Worm (Caenorhabditis elegans) whole organism, L1 larva: ENCODE data around the gene str-82.

Source experiments
- C34B4.2 ChIP-seq: sonication (generic microtip); optimal IDR thresholded peaks from 2 replicates; lab custom pipeline; 2017; ENCODE audit warnings: mild to moderate bottlenecking, missing genetic modification characterization, missing compliant biosample characterization
- aha-1 ChIP-seq: fragments of 150-350 bp; optimal IDR thresholded peaks from 2 replicates; lab custom pipeline; 2014; ENCODE audit warnings: missing biosample characterization, missing genetic modification characterization
- alr-1 ChIP-seq: fragments of 200-800 bp; sonication (Bioruptor generic); optimal IDR thresholded peaks from 2 replicates; lab custom pipeline; 2018; ENCODE audit warnings: borderline replicate concordance, mild to moderate bottlenecking, missing genetic modification characterization, missing compliant biosample characterization
- aly-2 ChIP-seq: fragments of 150-350 bp; optimal IDR thresholded peaks from 2 replicates; lab custom pipeline; 2014; ENCODE audit warnings: missing biosample characterization, missing genetic modification characterization
- ama-1 ChIP-seq: fragments of 150-350 bp; optimal IDR thresholded peaks from 2 replicates; lab custom pipeline; 2014
- ceh-63 ChIP-seq: fragments of 200-800 bp; sonication (Bioruptor generic); optimal IDR thresholded peaks from 2 replicates; lab custom pipeline; 2018; ENCODE audit warnings: mild to moderate bottlenecking, missing genetic modification characterization, missing compliant biosample characterization
- ceh-8 ChIP-seq: fragments of 200-800 bp; sonication (Bioruptor generic); optimal IDR thresholded peaks from 2 replicates; lab custom pipeline; 2018; ENCODE audit warnings: mild to moderate bottlenecking, missing genetic modification characterization, moderate library complexity, missing compliant biosample characterization
- ceh-88 ChIP-seq: fragments of 200-800 bp; sonication (Bioruptor generic); IDR thresholded peaks from 2 replicates; pipeline ENCODE4 v1.3.6; 2022; ENCODE audit warnings: missing genetic modification characterization, missing compliant biosample characterization
- ceh-90 ChIP-seq: sonication (generic microtip); optimal IDR thresholded peaks from 2 replicates; lab custom pipeline; 2016; ENCODE audit warnings: missing genetic modification characterization, missing compliant biosample characterization
- ces-1 ChIP-seq: fragments of 150-350 bp; optimal IDR thresholded peaks from 2 replicates; lab custom pipeline; 2014; ENCODE audit warnings: missing biosample characterization, missing genetic modification reagents, missing genetic modification characterization
- egl-13 ChIP-seq: sonication (generic microtip); optimal IDR thresholded peaks from 2 replicates; lab custom pipeline; 2016; ENCODE audit warnings: missing genotype, missing genetic modification reagents, missing genetic modification characterization, missing compliant biosample characterization
- elt-2 ChIP-seq: sonication (generic microtip); optimal IDR thresholded peaks from 2 replicates; lab custom pipeline; 2016; ENCODE audit warnings: missing genetic modification characterization, mild to moderate bottlenecking, inconsistent platforms, missing compliant biosample characterization, missing genetic modification reagents
- fkh-10 ChIP-seq: sonication (generic microtip); optimal IDR thresholded peaks from 2 replicates; lab custom pipeline; 2017; ENCODE audit warnings: missing biosample characterization, missing genetic modification reagents, missing genetic modification characterization
- fos-1 ChIP-seq: fragments of 150-350 bp; optimal IDR thresholded peaks from 2 replicates; lab custom pipeline; 2014; ENCODE audit warnings: missing biosample characterization, missing genetic modification characterization
- grh-1 ChIP-seq: fragments of 200-800 bp; sonication (Bioruptor generic); IDR thresholded peaks from 2 replicates; pipeline ENCODE4 v1.3.6; 2022; ENCODE audit warnings: missing genetic modification reagents, missing genetic modification characterization, missing compliant biosample characterization
- hlh-17 ChIP-seq: fragments of 200-800 bp; sonication (Bioruptor generic); optimal IDR thresholded peaks from 2 replicates; lab custom pipeline; 2018; ENCODE audit warnings: missing genetic modification characterization, mild to moderate bottlenecking, missing compliant biosample characterization, moderate library complexity, borderline replicate concordance
- lin-13 ChIP-seq: fragments of 150-350 bp; optimal IDR thresholded peaks from 2 replicates; lab custom pipeline; 2014; ENCODE audit warnings: missing biosample characterization, missing genetic modification reagents, missing genetic modification characterization
- lin-14 ChIP-seq: fragments of 200-800 bp; sonication (Bioruptor generic); optimal IDR thresholded peaks from 2 replicates; lab custom pipeline; 2018; ENCODE audit warnings: mild to moderate bottlenecking, missing genetic modification characterization, moderate library complexity, missing compliant biosample characterization
- lin-15B ChIP-seq: fragments of 150-350 bp; sonication (generic microtip); optimal IDR thresholded peaks from 3 replicates; lab custom pipeline; 2014; ENCODE audit warnings: missing biosample characterization, missing genetic modification characterization
- nhr-11 ChIP-seq: fragments of 150-350 bp; optimal IDR thresholded peaks from 2 replicates; lab custom pipeline; 2014; ENCODE audit warnings: missing biosample characterization, missing genetic modification characterization
- nhr-12 ChIP-seq: sonication (generic microtip); optimal IDR thresholded peaks from 2 replicates; lab custom pipeline; 2017; ENCODE audit warnings: missing biosample characterization, missing genetic modification characterization
- nhr-20 ChIP-seq: sonication (generic microtip); optimal IDR thresholded peaks from 2 replicates; lab custom pipeline; 2016; ENCODE audit warnings: mild to moderate bottlenecking, missing genetic modification characterization, missing compliant biosample characterization
- nhr-71 ChIP-seq: sonication (generic microtip); optimal IDR thresholded peaks from 2 replicates; lab custom pipeline; 2016; ENCODE audit warnings: mild to moderate bottlenecking, missing genetic modification characterization, moderate library complexity, missing compliant biosample characterization
- nhr-76 ChIP-seq: sonication (generic microtip); optimal IDR thresholded peaks from 2 replicates; lab custom pipeline; 2017; ENCODE audit warnings: missing biosample characterization, missing genetic modification characterization
- nhr-90 ChIP-seq: sonication (generic microtip); optimal IDR thresholded peaks from 2 replicates; lab custom pipeline; 2016; ENCODE audit warnings: mild to moderate bottlenecking, missing genetic modification characterization, missing compliant biosample characterization; ENCODE audit not compliant: poor library complexity
- pag-3 ChIP-seq: sonication (generic microtip); optimal IDR thresholded peaks from 2 replicates; lab custom pipeline; 2017; ENCODE audit warnings: missing genetic modification characterization, mild to moderate bottlenecking, missing compliant biosample characterization, antibody characterized with exemption, borderline replicate concordance; ENCODE audit not compliant: insufficient read depth
- pax-3 ChIP-seq: fragments of 200-800 bp; sonication (Bioruptor generic); optimal IDR thresholded peaks from 2 replicates; lab custom pipeline; 2018; ENCODE audit warnings: mild to moderate bottlenecking, missing genetic modification characterization, moderate library complexity, missing compliant biosample characterization
- sox-4 ChIP-seq: sonication (generic microtip); optimal IDR thresholded peaks from 2 replicates; lab custom pipeline; 2016; ENCODE audit warnings: missing genetic modification characterization, missing compliant biosample characterization
- tbx-2 ChIP-seq: sonication (generic microtip); optimal IDR thresholded peaks from 2 replicates; lab custom pipeline; 2016; ENCODE audit warnings: missing genetic modification characterization, missing compliant biosample characterization
- tlp-1 ChIP-seq: fragments of 150-350 bp; optimal IDR thresholded peaks from 2 replicates; lab custom pipeline; 2014; ENCODE audit warnings: missing biosample characterization, missing genetic modification characterization
- unc-30 ChIP-seq: sonication (generic microtip); optimal IDR thresholded peaks from 2 replicates; lab custom pipeline; 2017; ENCODE audit warnings: missing biosample characterization, missing genetic modification characterization
- unc-98 ChIP-seq: fragments of 200-800 bp; sonication (Bioruptor generic); IDR thresholded peaks from 2 replicates; pipeline ENCODE4 v1.3.6; 2022; ENCODE audit warnings: missing genetic modification characterization, missing compliant biosample characterization
- vab-15 ChIP-seq: sonication (generic microtip); optimal IDR thresholded peaks from 2 replicates; lab custom pipeline; 2017; ENCODE audit warnings: missing genotype, mild to moderate bottlenecking, missing genetic modification characterization, missing compliant biosample characterization
- zag-1 ChIP-seq: fragments of 150-350 bp; optimal IDR thresholded peaks from 2 replicates; lab custom pipeline; 2014; ENCODE audit warnings: missing biosample characterization, missing genetic modification characterization
- zip-4 ChIP-seq: fragments of 200-800 bp; sonication (Bioruptor generic); optimal IDR thresholded peaks from 2 replicates; lab custom pipeline; 2018; ENCODE audit warnings: mild to moderate bottlenecking, missing genetic modification characterization, moderate library complexity, missing compliant biosample characterization
- ztf-11 ChIP-seq, 2 experiments: sonication (generic microtip); optimal IDR thresholded peaks; 2 replicates each; lab custom pipeline; 2016 to 2017; ENCODE audit warnings: missing genetic modification characterization in 2 of 2, missing biosample characterization in 1 of 2, missing compliant biosample characterization in 1 of 2
- ztf-4 ChIP-seq: fragments of 150-350 bp; optimal IDR thresholded peaks from 2 replicates; lab custom pipeline; 2014; ENCODE audit warnings: missing biosample characterization, missing genetic modification characterization

The str-82 gene

ce11 chrV:3941860-3942259 lies 32.6 kb upstream of the str-82 start, which contains the start of gene cyp-35B2:
cyp-35B2 (plus strand) TSS chrV:3942160.
- TF ChIP-seq ceh-88 (GFP tag; lab: Robert Waterston, UW) (no peak), ztf-4 (no peak), elt-2 (tag; lab: Kevin White, UChicago) (no peak), nhr-90 (tag; lab: Kevin White, UChicago) (no peak), aly-2 (tag; lab: Kevin White, UChicago) (no peak), nhr-76 (no peak), pax-3 (tag; lab: Kevin White, UChicago) (no peak), egl-13 (tag; lab: Kevin White, UChicago) (no peak), fos-1 (tag; lab: Kevin White, UChicago) (no peak), ceh-90 (tag; lab: Kevin White, UChicago) (no peak)
- TF ChIP-seq, all 84 proteins: peak for 0

ce11 chrV:3943364-3943763 lies 31.1 kb upstream of the str-82 start:
- no peak for TF ChIP-seq ztf-11 (tag; optimal IDR thresholded peaks at IDR 0.05; lab: Kevin White, UChicago)
- TF ChIP-seq zip-4, result no peak
- TF ChIP-seq nhr-11 (tag; lab: Kevin White, UChicago), result no peak
- TF ChIP-seq nhr-71, result no peak
- TF ChIP-seq ztf-4, result no peak
- TF ChIP-seq aha-1 (tag; lab: Kevin White, UChicago), result no peak
- no peak for TF ChIP-seq sox-4 (tag; lab: Kevin White, UChicago)
- no peak for TF ChIP-seq nhr-12 (tag; lab: Kevin White, UChicago)
- TF ChIP-seq vab-15 (tag; lab: Kevin White, UChicago), result no peak

ce11 chrV:3945053-3945452 lies 29.4 kb upstream of the str-82 start, which contains the start of gene cyp-35B3:
cyp-35B3 (plus strand) TSS chrV:3945353.
- no peak for TF ChIP-seq nhr-20 (tag; lab: Kevin White, UChicago)
- no peak for TF ChIP-seq ceh-8 (GFP tag; lab: Kevin White, UChicago)
- no peak for TF ChIP-seq lin-13 (GFP tag; lab: Kevin White, UChicago)
- TF ChIP-seq C34B4.2 (tag; lab: Kevin White, UChicago), result no peak
- no peak for TF ChIP-seq unc-30 (tag; lab: Kevin White, UChicago)
- TF ChIP-seq ceh-63 (GFP tag; lab: Kevin White, UChicago), result no peak
- no peak for TF ChIP-seq pag-3
- no peak for TF ChIP-seq ama-1 (lab: Kevin White, UChicago)
- no peak for TF ChIP-seq ces-1 (GFP tag; lab: Kevin White, UChicago)
- TF ChIP-seq nhr-11 (tag; lab: Kevin White, UChicago), result no peak
- no peak for TF ChIP-seq fkh-10 (GFP tag; lab: Kevin White, UChicago)
- no peak for TF ChIP-seq elt-2 (tag; lab: Kevin White, UChicago)
- no peak for TF ChIP-seq egl-13 (tag; lab: Kevin White, UChicago)
- no peak for TF ChIP-seq sox-4 (tag; lab: Kevin White, UChicago)
- no peak for TF ChIP-seq alr-1 (tag; lab: Kevin White, UChicago)
- no peak for TF ChIP-seq tbx-2 (tag; lab: Kevin White, UChicago)
- TF ChIP-seq unc-98 (GFP tag; lab: Robert Waterston, UW), result no peak
- TF ChIP-seq ceh-90 (tag; lab: Kevin White, UChicago), result no peak

- no peak for TF ChIP-seq lin-13 (GFP tag; lab: Kevin White, UChicago)
- no peak for TF ChIP-seq unc-98 (GFP tag; lab: Robert Waterston, UW)
Observed at ce11 chrV:3949723-3950122, 24.7 kb upstream of the str-82 start, which contains the start of gene dach-1. dach-1 (plus strand) TSS chrV:3950023.

- TF ChIP-seq tbx-2 (tag; lab: Kevin White, UChicago) (no peak), zag-1 (no peak), tlp-1 (tag; lab: Kevin White, UChicago) (no peak), grh-1 (no peak), hlh-17 (no peak), lin-14 (GFP tag; lab: Kevin White, UChicago) (no peak), zip-4 (no peak), lin-15B (tag; lab: Kevin White, UChicago) (no peak), nhr-90 (tag; lab: Kevin White, UChicago) (no peak), ama-1 (lab: Kevin White, UChicago) (no peak)
Observed at ce11 chrV:3953739-3954138, 20.7 kb upstream of the str-82 start, which contains the start of gene str-247. str-247 (plus strand) TSS chrV:3954039.
